Worm (Caenorhabditis elegans) whole organism, midembryonic: Measurements from ENCODE around the gene dhgd-1.

Source experiments
- T22C8.4 ChIP-seq: fragments of 200-800 bp; sonication (Bioruptor generic); IDR thresholded peaks from 2 replicates; pipeline ENCODE4 v1.3.6; 2022; ENCODE audit warnings: missing genetic modification characterization, missing compliant biosample characterization
- cog-1 ChIP-seq: sonication (generic microtip); optimal IDR thresholded peaks from 2 replicates; lab custom pipeline; 2016; ENCODE audit warnings: missing genetic modification characterization, missing compliant biosample characterization
- flt-1 ChIP-seq: fragments of 200-800 bp; sonication (Bioruptor generic); IDR thresholded peaks from 2 replicates; pipeline ENCODE4 v1.3.6; 2022; ENCODE audit warnings: missing genetic modification characterization, missing compliant biosample characterization
- klf-2 ChIP-seq: fragments of 200-800 bp; sonication (Bioruptor generic); conservative IDR thresholded peaks from 2 replicates; pipeline ENCODE4 v1.3.6; 2022; ENCODE audit warnings: missing genetic modification reagents, missing genetic modification characterization, missing compliant biosample characterization
- med-1 ChIP-seq: sonication (generic microtip); optimal IDR thresholded peaks from 2 replicates; lab custom pipeline; 2017; ENCODE audit warnings: missing genetic modification characterization, mild to moderate bottlenecking, missing compliant biosample characterization, antibody characterized with exemption, missing genetic modification reagents; ENCODE audit not compliant: insufficient read depth
- ref-1 ChIP-seq: fragments of 200-800 bp; sonication (Bioruptor generic); conservative IDR thresholded peaks from 2 replicates; pipeline ENCODE4 v1.3.6; 2022; ENCODE audit warnings: missing genetic modification reagents, missing genetic modification characterization, missing compliant biosample characterization
- tab-1 ChIP-seq: fragments of 200-800 bp; sonication (Bioruptor generic); IDR thresholded peaks from 2 replicates; pipeline ENCODE4 v1.3.6; 2022; ENCODE audit warnings: missing genetic modification characterization, missing compliant biosample characterization
- ztf-23 ChIP-seq: fragments of 200-800 bp; sonication (Bioruptor generic); IDR thresholded peaks from 2 replicates; pipeline ENCODE4 v1.3.6; 2022; ENCODE audit warnings: missing genetic modification reagents, missing genetic modification characterization, missing compliant biosample characterization
- ztf-29 ChIP-seq: fragments of 200-800 bp; sonication (Bioruptor generic); IDR thresholded peaks from 2 replicates; pipeline ENCODE4 v1.3.6; 2022; ENCODE audit warnings: missing genetic modification reagents, missing genetic modification characterization, missing compliant biosample characterization

The dhgd-1 gene

ce11 chrII:11535924-11536323 lies 16.0 kb downstream of the dhgd-1 start:
- TF ChIP-seq ztf-23 (GFP tag; lab: Robert Waterston, UW), result no peak
- no peak for TF ChIP-seq cog-1
- no peak for TF ChIP-seq ref-1 (GFP tag; lab: Robert Waterston, UW)
- TF ChIP-seq T22C8.4 (GFP tag; lab: Robert Waterston, UW), result no peak
- TF ChIP-seq ztf-29 (GFP tag; lab: Robert Waterston, UW), result no peak

ce11 chrII:11535429-11535828 lies 16.5 kb downstream of the dhgd-1 start:
- TF ChIP-seq flt-1 (GFP tag; lab: Robert Waterston, UW), result peak; percentile 71
- no peak for TF ChIP-seq klf-2 (GFP tag; lab: Robert Waterston, UW)
- no peak for TF ChIP-seq T22C8.4 (GFP tag; lab: Robert Waterston, UW)
- TF ChIP-seq ref-1 (GFP tag; lab: Robert Waterston, UW), result no peak
- no peak for TF ChIP-seq tab-1

DNA sequence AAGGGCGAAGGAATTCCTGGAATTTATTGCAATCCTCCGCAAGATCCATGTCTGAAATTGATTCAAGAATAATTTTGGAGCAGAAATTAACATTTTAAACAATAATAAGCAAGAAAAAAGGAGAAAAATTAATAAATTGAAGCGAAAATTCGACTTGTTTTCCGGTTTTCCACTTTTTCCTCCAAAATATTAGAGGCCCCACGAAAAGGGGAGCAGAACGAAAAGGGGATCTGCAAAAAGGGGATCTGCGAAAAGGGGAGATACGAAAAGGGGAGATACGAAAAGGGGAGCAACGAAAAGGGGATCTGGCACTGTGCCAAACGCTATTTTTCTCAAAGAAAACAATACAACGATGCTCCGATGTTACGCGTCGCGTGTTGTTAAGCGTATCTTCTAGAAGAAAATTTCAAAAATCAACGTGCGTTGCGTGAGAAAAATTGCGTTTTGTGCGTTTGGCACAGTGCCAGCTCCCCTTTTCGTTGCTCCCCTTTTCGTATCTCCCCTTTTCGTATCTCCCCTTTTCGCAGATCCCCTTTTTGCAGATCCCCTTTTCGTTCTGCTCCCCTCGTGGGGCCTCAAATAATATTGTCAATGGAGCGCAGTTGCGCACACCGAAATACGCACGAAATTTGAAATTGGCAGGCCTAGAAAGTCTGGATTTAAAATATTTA lies 17.3 kb downstream of the dhgd-1 start, which contains the start of gene Y62F5A.12:
Y62F5A.12 (minus strand) TSS at position 51 of the 671 bp plus-strand sequence.
- TF ChIP-seq ztf-23 (GFP tag; lab: Robert Waterston, UW) (peak; percentile 92), cog-1 (peak; percentile 64), tab-1 (peak; percentile 86), ref-1 (GFP tag; lab: Robert Waterston, UW) (peak; percentile 56), klf-2 (GFP tag; lab: Robert Waterston, UW) (peak; percentile 94), T22C8.4 (GFP tag; lab: Robert Waterston, UW) (peak; percentile 73), flt-1 (GFP tag; lab: Robert Waterston, UW) (peak; percentile 88), ztf-29 (GFP tag; lab: Robert Waterston, UW) (peak; percentile 57; the same call in 1 of the 2 replicates)

DNA sequence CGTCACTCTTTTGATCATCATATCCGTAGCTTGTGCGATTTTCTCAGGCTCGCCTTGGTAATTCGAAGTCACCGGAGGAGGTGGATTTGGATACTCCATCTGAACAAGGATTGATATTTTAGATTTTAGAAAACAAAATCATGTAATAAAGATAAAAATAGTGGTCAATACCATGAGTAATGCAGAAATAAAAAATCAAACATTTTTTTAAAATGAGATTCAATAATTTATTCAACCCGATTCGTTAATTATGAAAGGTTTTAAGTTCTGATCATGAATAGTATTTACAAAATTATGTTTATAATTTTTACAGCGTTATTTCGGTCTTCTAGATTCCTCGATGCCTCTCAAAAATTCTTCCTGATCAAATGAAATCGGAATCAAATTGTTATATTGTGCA lies 18.2 kb downstream of the dhgd-1 start, which contains the start of gene mdt-8:
mdt-8 (minus strand) TSS at position 101 of the 400 bp plus-strand sequence.
- TF ChIP-seq med-1 (no peak), ztf-23 (GFP tag; lab: Robert Waterston, UW) (no peak), ref-1 (GFP tag; lab: Robert Waterston, UW) (no peak), klf-2 (GFP tag; lab: Robert Waterston, UW) (no peak), tab-1 (no peak), cog-1 (no peak), T22C8.4 (GFP tag; lab: Robert Waterston, UW) (no peak), flt-1 (GFP tag; lab: Robert Waterston, UW) (no peak), ztf-29 (GFP tag; lab: Robert Waterston, UW) (no peak)

DNA sequence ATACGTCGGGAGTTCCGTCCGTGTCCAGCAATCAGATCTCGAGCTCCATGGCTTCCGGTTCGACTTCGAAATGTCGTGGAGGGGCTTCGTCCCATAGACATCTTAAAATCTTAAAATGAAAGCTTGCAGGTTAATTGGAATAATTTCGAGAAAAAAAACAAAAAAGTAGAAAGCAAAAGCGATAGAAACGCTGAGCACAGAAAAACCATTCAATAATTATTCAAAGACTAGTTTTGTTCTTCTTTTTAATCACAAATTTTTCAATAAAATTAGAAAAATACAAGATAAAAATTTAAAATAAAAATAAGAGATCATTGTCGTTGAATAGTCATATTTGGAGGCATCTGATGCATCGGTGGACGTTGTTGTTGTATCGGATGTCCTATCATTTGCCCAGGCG lies 24.9 kb downstream of the dhgd-1 start, which contains the start of gene age-1:
age-1 (minus strand) TSS at position 101 of the 400 bp plus-strand sequence.
- TF ChIP-seq ztf-23 (GFP tag; lab: Robert Waterston, UW) (no peak), med-1 (no peak), flt-1 (GFP tag; lab: Robert Waterston, UW) (no peak), cog-1 (no peak), klf-2 (GFP tag; lab: Robert Waterston, UW) (no peak), tab-1 (no peak), ztf-29 (GFP tag; lab: Robert Waterston, UW) (no peak), T22C8.4 (GFP tag; lab: Robert Waterston, UW) (no peak), ref-1 (GFP tag; lab: Robert Waterston, UW) (no peak)

- no peak for TF ChIP-seq ztf-29 (GFP tag; lab: Robert Waterston, UW)
- no peak for TF ChIP-seq flt-1 (GFP tag; lab: Robert Waterston, UW)
- TF ChIP-seq tab-1, result no peak
- TF ChIP-seq med-1, result no peak
- TF ChIP-seq ref-1 (GFP tag; lab: Robert Waterston, UW), result no peak
Observed at ce11 chrII:11521300-11521699, 30.6 kb downstream of the dhgd-1 start, which contains the start of gene Y62F5A.10. Y62F5A.10 (plus strand) TSS chrII:11521600.

DNA sequence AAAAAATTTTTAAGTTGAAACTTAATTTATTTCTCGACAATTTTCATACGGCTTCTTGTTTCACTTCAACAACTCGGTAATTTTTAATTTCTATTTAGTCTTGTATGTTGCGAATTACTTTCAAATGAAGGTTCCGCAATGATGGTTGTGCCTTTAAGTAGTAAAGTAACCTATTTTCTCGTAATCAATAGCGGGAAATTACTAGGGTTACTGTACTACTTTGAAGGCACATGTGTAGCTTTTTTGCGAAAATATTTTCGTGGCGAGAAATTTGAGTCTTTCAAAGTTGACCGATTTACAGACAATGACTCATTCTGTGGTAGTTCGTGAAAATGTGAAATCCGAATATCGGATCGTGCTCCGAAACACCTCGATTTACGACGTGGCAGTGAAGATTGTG lies 33.7 kb downstream of the dhgd-1 start, which contains the start of gene B0334.10:
B0334.10 (plus strand) TSS at position 301 of the 400 bp plus-strand sequence.
- TF ChIP-seq ref-1 (GFP tag; lab: Robert Waterston, UW) (no peak), med-1 (no peak), T22C8.4 (GFP tag; lab: Robert Waterston, UW) (no peak), flt-1 (GFP tag; lab: Robert Waterston, UW) (no peak), klf-2 (GFP tag; lab: Robert Waterston, UW) (no peak), cog-1 (no peak), tab-1 (no peak), ztf-29 (GFP tag; lab: Robert Waterston, UW) (no peak)

DNA sequence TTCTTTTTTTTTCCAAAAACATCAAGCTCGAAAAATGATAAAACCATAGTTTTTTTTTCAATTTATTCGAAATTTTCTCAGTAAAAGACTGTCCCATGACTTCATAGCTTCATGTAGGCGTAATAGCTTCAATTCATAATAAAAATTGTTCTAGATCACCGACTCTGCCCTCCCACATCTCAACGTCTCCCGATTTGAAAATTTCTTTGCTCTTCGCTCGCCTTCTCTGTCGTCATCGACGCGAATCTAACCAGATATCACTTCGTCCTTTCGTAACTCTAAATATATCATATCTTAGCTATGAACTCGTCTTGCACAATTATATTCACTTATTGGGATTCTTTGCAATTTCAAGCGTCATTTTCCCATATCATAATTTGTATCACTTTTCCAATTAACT lies 37.1 kb downstream of the dhgd-1 start, which contains the start of gene srh-44:
srh-44 (plus strand) TSS at position 301 of the 400 bp plus-strand sequence.
- TF ChIP-seq ref-1 (GFP tag; lab: Robert Waterston, UW) (no peak), T22C8.4 (GFP tag; lab: Robert Waterston, UW) (no peak), cog-1 (no peak), ztf-23 (GFP tag; lab: Robert Waterston, UW) (no peak), klf-2 (GFP tag; lab: Robert Waterston, UW) (no peak), med-1 (no peak)

DNA sequence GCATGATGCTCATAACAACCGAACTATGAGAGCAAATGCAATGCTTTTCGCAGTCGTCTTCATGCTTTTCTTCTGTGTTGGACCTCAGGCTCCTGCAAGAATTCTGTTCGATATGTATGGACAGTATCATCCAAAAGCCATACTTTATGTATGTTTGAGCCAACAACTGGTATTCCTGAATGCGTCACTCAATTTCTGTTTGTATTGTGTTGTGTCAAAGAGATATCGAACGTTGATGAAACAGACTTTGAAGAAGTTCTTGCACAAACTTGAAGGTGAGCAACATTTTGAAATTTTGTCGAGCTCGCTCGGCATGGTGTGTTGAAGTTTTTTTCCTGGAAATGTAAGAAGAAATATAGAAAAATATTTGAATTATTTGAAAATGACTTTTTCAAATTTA lies 39.0 kb downstream of the dhgd-1 start:
- TF ChIP-seq tab-1 (no peak), cog-1 (no peak), med-1 (no peak), klf-2 (GFP tag; lab: Robert Waterston, UW) (no peak), flt-1 (GFP tag; lab: Robert Waterston, UW) (no peak), ref-1 (GFP tag; lab: Robert Waterston, UW) (no peak), ztf-29 (GFP tag; lab: Robert Waterston, UW) (no peak), T22C8.4 (GFP tag; lab: Robert Waterston, UW) (no peak), ztf-23 (GFP tag; lab: Robert Waterston, UW) (no peak)

ce11 chrII:11510373-11510772 lies 41.5 kb downstream of the dhgd-1 start, which contains the start of gene npr-41:
npr-41 (plus strand) TSS chrII:11510673.
- TF ChIP-seq ztf-23 (GFP tag; lab: Robert Waterston, UW) (no peak), tab-1 (no peak), ref-1 (GFP tag; lab: Robert Waterston, UW) (no peak), ztf-29 (GFP tag; lab: Robert Waterston, UW) (no peak), T22C8.4 (GFP tag; lab: Robert Waterston, UW) (no peak), flt-1 (GFP tag; lab: Robert Waterston, UW) (no peak)
